Worm (Caenorhabditis elegans): Measurements from ENCODE around the gene trip-4.

The trip-4 gene

ce11 chrII:15080535-15080934 lies 41.3 kb downstream of the trip-4 start:
- no peak for TF ChIP-seq C17E4.6 (GFP tag; IDR thresholded peaks at IDR 0.05)
- peak; percentile 38; the same call in 1 of the 2 replicates for TF ChIP-seq zfh-2 (GFP tag; conservative IDR thresholded peaks at IDR 0.05)

ce11 chrII:15084170-15084569 lies 45.0 kb downstream of the trip-4 start, which contains the start of gene Y53F4B.20:
Gene Y53F4B.20, plus strand, starts transcription at chrII:15084470.
- no peak for TF ChIP-seq xnd-1 (tag; optimal IDR thresholded peaks at IDR 0.05)
- no peak for TF ChIP-seq F57A8.1 (GFP tag; optimal IDR thresholded peaks at IDR 0.05)

- TF ChIP-seq B0261.1 (tag; optimal IDR thresholded peaks at IDR 0.05), result no peak
- no peak for TF ChIP-seq egl-44 (GFP tag; IDR thresholded peaks at IDR 0.05)
- TF ChIP-seq rpc-1 (optimal IDR thresholded peaks at IDR 0.05), result no peak
- TF ChIP-seq rpc-1 (tag; optimal IDR thresholded peaks at IDR 0.05), result no peak
- no peak for TF ChIP-seq rec-8 (tag; optimal IDR thresholded peaks at IDR 0.05)
- no peak for TF ChIP-seq repo-1 (tag; optimal IDR thresholded peaks at IDR 0.05)
- TF ChIP-seq ZK185.1 (tag; optimal IDR thresholded peaks at IDR 0.05; ENCODE audit: poor library complexity, severe bottlenecking), result no peak
- no peak for TF ChIP-seq K11D2.4 (GFP tag; IDR thresholded peaks at IDR 0.05)
- TF ChIP-seq pha-4 (tag; optimal IDR thresholded peaks at IDR 0.05), result no peak
- TF ChIP-seq Y79H2A.3 (GFP tag; conservative IDR thresholded peaks at IDR 0.05), result no peak
- TF ChIP-seq let-607 (tag; optimal IDR thresholded peaks at IDR 0.05), result peak in 1 of 2 experiments; percentile 40
- no peak for TF ChIP-seq lsy-27 (tag; optimal IDR thresholded peaks at IDR 0.05; ENCODE audit: borderline replicate concordance, insufficient read depth)
- no peak for TF ChIP-seq sea-2 (GFP tag; IDR thresholded peaks at IDR 0.05)
- no peak for TF ChIP-seq ztf-18 (tag; optimal IDR thresholded peaks at IDR 0.05)
- no peak for TF ChIP-seq sptf-2 (GFP tag; optimal IDR thresholded peaks at IDR 0.05)
- TF ChIP-seq T26A5.8 (tag; optimal IDR thresholded peaks at IDR 0.05), result no peak
- TF ChIP-seq F10E7.11 (tag; optimal IDR thresholded peaks at IDR 0.05), result no peak
- no peak for TF ChIP-seq Y53G8AR.9 (GFP tag; conservative IDR thresholded peaks at IDR 0.05)
- no peak for TF ChIP-seq F49E8.2 (tag; optimal IDR thresholded peaks at IDR 0.05; ENCODE audit: insufficient read depth)
- TF ChIP-seq ekl-4 (GFP tag; IDR thresholded peaks at IDR 0.05), result no peak
- TF ChIP-seq aptf-3 (GFP tag; IDR thresholded peaks at IDR 0.05), result no peak
- no peak for TF ChIP-seq ztf-22 (GFP tag; optimal IDR thresholded peaks at IDR 0.05)
- TF ChIP-seq snpc-1.1 (tag; optimal IDR thresholded peaks at IDR 0.05; ENCODE audit: insufficient read depth), result no peak
- TF ChIP-seq mes-4 (tag; optimal IDR thresholded peaks at IDR 0.05), result no peak
- peak; percentile 16 for TF ChIP-seq snpc-3.4 (tag; optimal IDR thresholded peaks at IDR 0.05)
- TF ChIP-seq pbrm-1 (GFP tag; IDR thresholded peaks at IDR 0.05), result no peak
- no peak for TF ChIP-seq tbp1 (GFP tag; optimal IDR thresholded peaks at IDR 0.05)
- no peak for TF ChIP-seq tbx-9 (tag; optimal IDR thresholded peaks at IDR 0.05; ENCODE audit: borderline replicate concordance)
- TF ChIP-seq cebp-1 (GFP tag; IDR thresholded peaks at IDR 0.05), result no peak
- no peak for TF ChIP-seq cebp-1 (tag; optimal IDR thresholded peaks at IDR 0.05)
- TF ChIP-seq madf-10 (tag; optimal IDR thresholded peaks at IDR 0.05), result no peak
- no peak for TF ChIP-seq attf-3 (GFP tag; conservative IDR thresholded peaks at IDR 0.05)
- no peak for TF ChIP-seq nhr-179 (tag; optimal IDR thresholded peaks at IDR 0.05)
- TF ChIP-seq B0035.1 (tag; optimal IDR thresholded peaks at IDR 0.05), result no peak
- no peak for TF ChIP-seq F37B4.10 (GFP tag; IDR thresholded peaks at IDR 0.05)
- no peak for TF ChIP-seq hsf-1 (GFP tag; IDR thresholded peaks at IDR 0.05)
- TF ChIP-seq F57C9.4 (tag; optimal IDR thresholded peaks at IDR 0.05), result no peak
- no peak for TF ChIP-seq bed-1 (GFP tag; IDR thresholded peaks at IDR 0.05)
- peak; percentile 80 for TF ChIP-seq madf-6 (GFP tag; IDR thresholded peaks at IDR 0.05)
These were observed 50.1 kb downstream of the trip-4 start for ce11 chrII:15089086-15089895.

Measured in whole organism, young adult.